Worm (Caenorhabditis elegans) whole organism, L4 larva: Measurements from ENCODE around the gene T21B10.4.

Source experiments
- D1046.2 ChIP-seq: fragments of 200-800 bp; sonication (Bioruptor generic); IDR thresholded peaks from 2 replicates; pipeline ENCODE4 v1.3.6; 2022; ENCODE audit warnings: missing genetic modification characterization, missing compliant biosample characterization
- F26F4.8 ChIP-seq: fragments of 200-800 bp; sonication (Bioruptor generic); conservative IDR thresholded peaks from 2 replicates; pipeline ENCODE4 v1.3.6; 2022; ENCODE audit warnings: missing genetic modification characterization, missing compliant biosample characterization
- T26A8.4 ChIP-seq: fragments of 200-800 bp; sonication (Bioruptor generic); IDR thresholded peaks from 2 replicates; pipeline ENCODE4 v1.3.6; 2022; ENCODE audit warnings: missing genetic modification characterization, missing compliant biosample characterization
- Y48G9A.11 ChIP-seq: fragments of 200-800 bp; sonication (Bioruptor generic); IDR thresholded peaks from 2 replicates; pipeline ENCODE4 v1.3.6; 2022; ENCODE audit warnings: missing genetic modification reagents, missing genetic modification characterization, missing compliant biosample characterization
- ZK337.2 ChIP-seq: fragments of 200-800 bp; sonication (Bioruptor generic); IDR thresholded peaks from 2 replicates; pipeline ENCODE4 v1.3.6; 2022; ENCODE audit warnings: missing genetic modification reagents, missing genetic modification characterization, missing compliant biosample characterization
- ZK546.5 ChIP-seq, 2 experiments: sonication (generic microtip); optimal IDR thresholded peaks; 2 replicates each; lab custom pipeline; 2017; ENCODE audit warnings: missing biosample characterization in 2 of 2, missing genetic modification characterization in 2 of 2
- aly-2 ChIP-seq: sonication (generic microtip); optimal IDR thresholded peaks from 2 replicates; lab custom pipeline; 2018; ENCODE audit warnings: missing biosample characterization, missing genetic modification characterization
- ama-1 ChIP-seq: fragments of 150-350 bp; optimal IDR thresholded peaks from 2 replicates; lab custom pipeline; 2014; ENCODE audit warnings: inconsistent platforms, mixed read lengths
- ceh-28 ChIP-seq: fragments of 150-350 bp; optimal IDR thresholded peaks from 2 replicates; lab custom pipeline; 2014; ENCODE audit warnings: missing biosample characterization, missing genetic modification reagents, missing genetic modification characterization
- ceh-82 ChIP-seq: sonication (generic microtip); optimal IDR thresholded peaks from 2 replicates; lab custom pipeline; 2017; ENCODE audit warnings: missing biosample characterization, missing genetic modification characterization
- ces-1 ChIP-seq: fragments of 150-350 bp; sonication (generic microtip); optimal IDR thresholded peaks from 4 replicates; lab custom pipeline; 2014; ENCODE audit warnings: missing biosample characterization, missing genetic modification reagents, missing genetic modification characterization
- daf-16 ChIP-seq, 3 experiments: sonication (generic microtip); optimal IDR thresholded peaks; 2 replicates each; lab custom pipeline; 2016 to 2017; ENCODE audit warnings: missing genetic modification characterization in 3 of 3, missing genetic modification reagents in 3 of 3, mild to moderate bottlenecking in 2 of 3, missing compliant biosample characterization in 2 of 3, missing biosample characterization in 1 of 3, moderate library complexity in 1 of 3
- daf-8 ChIP-seq: fragments of 200-800 bp; sonication (Bioruptor generic); IDR thresholded peaks from 2 replicates; pipeline ENCODE4 v1.3.6; 2022; ENCODE audit warnings: missing genetic modification characterization, missing compliant biosample characterization
- dmd-6 ChIP-seq: fragments of 200-800 bp; sonication (Bioruptor generic); IDR thresholded peaks from 2 replicates; pipeline ENCODE4 v1.3.6; 2022; ENCODE audit warnings: missing genetic modification reagents, missing genetic modification characterization, missing compliant biosample characterization
- dpl-1 ChIP-seq: fragments of 150-350 bp; optimal IDR thresholded peaks from 2 replicates; lab custom pipeline; 2014; ENCODE audit warnings: missing biosample characterization, missing genetic modification reagents, missing genetic modification characterization
- egl-27 ChIP-seq: sonication (generic microtip); optimal IDR thresholded peaks from 3 replicates; lab custom pipeline; 2017; ENCODE audit warnings: missing biosample characterization, missing genetic modification reagents, missing genetic modification characterization
- egl-43 ChIP-seq: fragments of 200-800 bp; sonication (Bioruptor generic); IDR thresholded peaks from 2 replicates; pipeline ENCODE4 v1.3.6; 2022; ENCODE audit warnings: missing genetic modification reagents, missing genetic modification characterization, missing compliant biosample characterization
- gei-8 ChIP-seq: fragments of 200-800 bp; sonication (Bioruptor generic); optimal IDR thresholded peaks from 2 replicates; lab custom pipeline; 2018; ENCODE audit warnings: mild to moderate bottlenecking, missing genetic modification characterization, missing compliant biosample characterization
- hif-1 ChIP-seq, 2 experiments: sonication (generic microtip); optimal IDR thresholded peaks; 2 replicates each; lab custom pipeline; 2016 to 2017; ENCODE audit warnings: missing compliant biosample characterization in 2 of 2, missing genetic modification characterization in 2 of 2, missing genetic modification reagents in 2 of 2, missing genotype in 2 of 2, mild to moderate bottlenecking in 1 of 2
- hlh-11 ChIP-seq: fragments of 200-800 bp; sonication (Bioruptor generic); optimal IDR thresholded peaks from 2 replicates; lab custom pipeline; 2018; ENCODE audit warnings: mild to moderate bottlenecking, missing genetic modification characterization, missing compliant biosample characterization
- jun-1 ChIP-seq: fragments of 150-350 bp; optimal IDR thresholded peaks from 2 replicates; lab custom pipeline; 2014; ENCODE audit warnings: missing biosample characterization, missing genetic modification reagents, missing genetic modification characterization
- lin-13 ChIP-seq: fragments of 150-350 bp; optimal IDR thresholded peaks from 2 replicates; lab custom pipeline; 2014; ENCODE audit warnings: missing biosample characterization, missing genetic modification reagents, missing genetic modification characterization
- lin-15B ChIP-seq: fragments of 150-350 bp; sonication (generic microtip); optimal IDR thresholded peaks from 3 replicates; lab custom pipeline; 2014; ENCODE audit warnings: missing biosample characterization, missing genetic modification characterization
- lin-38 ChIP-seq: fragments of 200-800 bp; sonication (Bioruptor generic); IDR thresholded peaks from 2 replicates; pipeline ENCODE4 v1.3.6; 2022; ENCODE audit warnings: missing genetic modification reagents, missing genetic modification characterization, missing compliant biosample characterization
- lin-39 ChIP-seq: fragments of 150-350 bp; optimal IDR thresholded peaks from 2 replicates; lab custom pipeline; 2014; ENCODE audit warnings: missing biosample characterization, missing genetic modification reagents, missing genetic modification characterization
- lsy-2 ChIP-seq, 2 experiments: fragments of 150-350 bp in 1 of 2; sonication (generic microtip) in 1 of 2; optimal IDR thresholded peaks; 2 replicates each; lab custom pipeline; 2014 to 2017; ENCODE audit warnings: missing biosample characterization in 2 of 2, missing genetic modification characterization in 2 of 2
- mxl-3 ChIP-seq: fragments of 200-800 bp; sonication (Bioruptor generic); optimal IDR thresholded peaks from 2 replicates; lab custom pipeline; 2018; ENCODE audit warnings: mild to moderate bottlenecking, missing genetic modification characterization, missing compliant biosample characterization
- nhr-102 ChIP-seq: sonication (generic microtip); optimal IDR thresholded peaks from 2 replicates; lab custom pipeline; 2016; ENCODE audit warnings: mild to moderate bottlenecking, missing genetic modification characterization, moderate library complexity, missing compliant biosample characterization
- nhr-11 ChIP-seq: fragments of 150-350 bp; optimal IDR thresholded peaks from 2 replicates; lab custom pipeline; 2014; ENCODE audit warnings: missing biosample characterization, missing genetic modification characterization
- nhr-111 ChIP-seq: fragments of 200-800 bp; sonication (Bioruptor generic); optimal IDR thresholded peaks from 2 replicates; lab custom pipeline; 2018; ENCODE audit warnings: mild to moderate bottlenecking, missing genetic modification characterization, missing compliant biosample characterization
- nhr-25 ChIP-seq: sonication (generic microtip); optimal IDR thresholded peaks from 2 replicates; lab custom pipeline; 2017; ENCODE audit warnings: missing genetic modification characterization, mild to moderate bottlenecking, missing compliant biosample characterization, antibody characterized with exemption, moderate library complexity, borderline replicate concordance; ENCODE audit not compliant: insufficient read depth
- nhr-42 ChIP-seq: fragments of 200-800 bp; sonication (Bioruptor generic); IDR thresholded peaks from 2 replicates; pipeline ENCODE4 v1.3.6; 2022; ENCODE audit warnings: missing genetic modification characterization, missing compliant biosample characterization
- nhr-6 ChIP-seq: fragments of 150-350 bp; optimal IDR thresholded peaks from 2 replicates; lab custom pipeline; 2014; ENCODE audit warnings: missing biosample characterization, missing genetic modification characterization
- pqm-1 ChIP-seq: sonication (generic microtip); optimal IDR thresholded peaks from 2 replicates; lab custom pipeline; 2017; ENCODE audit warnings: missing biosample characterization, missing genetic modification characterization
- rbr-2 ChIP-seq: sonication (generic microtip); optimal IDR thresholded peaks from 2 replicates; lab custom pipeline; 2016; ENCODE audit warnings: missing genotype, missing genetic modification characterization, missing compliant biosample characterization
- skn-1 ChIP-seq: fragments of 150-350 bp; optimal IDR thresholded peaks from 2 replicates; lab custom pipeline; 2014; ENCODE audit warnings: missing biosample characterization, missing genetic modification characterization
- spr-3 ChIP-seq: fragments of 200-800 bp; sonication (Bioruptor generic); optimal IDR thresholded peaks from 2 replicates; lab custom pipeline; 2018; ENCODE audit warnings: mild to moderate bottlenecking, missing genetic modification characterization, missing compliant biosample characterization
- unc-130 ChIP-seq: sonication (generic microtip); optimal IDR thresholded peaks from 2 replicates; lab custom pipeline; 2016; ENCODE audit warnings: missing genetic modification reagents, missing genetic modification characterization, missing compliant biosample characterization
- vab-7 ChIP-seq: fragments of 200-800 bp; sonication (Bioruptor generic); IDR thresholded peaks from 2 replicates; pipeline ENCODE4 v1.3.6; 2022; ENCODE audit warnings: missing genetic modification reagents, missing genetic modification characterization, missing compliant biosample characterization
- zfp-2 ChIP-seq: sonication (generic microtip); optimal IDR thresholded peaks from 2 replicates; lab custom pipeline; 2016; ENCODE audit warnings: mild to moderate bottlenecking, missing genetic modification characterization, missing compliant biosample characterization

T21B10.4 gene

DNA sequence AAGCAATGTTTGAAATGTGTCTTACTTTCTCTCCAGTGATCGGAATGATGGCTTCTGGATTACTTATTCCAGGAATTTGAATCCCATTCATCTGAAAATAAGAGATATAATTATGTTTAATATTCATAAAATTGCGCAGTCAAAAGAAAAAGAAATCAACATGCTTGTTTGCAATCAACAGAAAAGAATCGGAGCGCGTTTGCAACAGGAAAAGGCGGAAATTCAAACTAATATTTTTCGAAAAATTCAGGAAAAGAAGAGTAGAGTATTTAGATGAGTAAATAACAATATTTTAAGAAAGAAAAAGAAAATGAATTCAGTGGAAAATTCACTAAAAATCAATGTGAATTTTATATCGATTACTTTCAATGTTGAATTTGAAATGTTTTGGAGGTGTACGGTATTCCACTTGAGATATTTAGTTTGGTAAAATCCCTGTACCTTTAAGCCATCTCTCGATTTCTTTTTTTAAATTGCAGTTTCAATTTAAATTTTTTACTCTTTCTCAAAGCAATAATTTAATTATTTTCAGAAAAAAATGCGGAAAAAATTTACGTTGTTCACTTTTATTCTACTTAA lies at the start of gene T21B10.4, which contains the start of gene set-17:
T21B10.4 (plus strand) TSS at position 533 of the 579 bp plus-strand sequence.
set-17 (minus strand) TSS at position 127 of the 579 bp plus-strand sequence.
- TF ChIP-seq nhr-6 (tag; lab: Kevin White, UChicago) = peak; percentile 18
- TF ChIP-seq dpl-1 (GFP tag; lab: Kevin White, UChicago) = peak; percentile 79
- no peak for TF ChIP-seq rbr-2 (tag; lab: Kevin White, UChicago)
- TF ChIP-seq lsy-2 (tag; optimal IDR thresholded peaks at IDR 0.05; lab: Kevin White, UChicago) = peak in 1 of 2 experiments; percentile 39
- no peak for TF ChIP-seq nhr-42
- no peak for TF ChIP-seq jun-1 (tag; lab: Kevin White, UChicago)
- no peak for TF ChIP-seq spr-3 (GFP tag; lab: Kevin White, UChicago)
- no peak for TF ChIP-seq daf-16 (GFP tag; optimal IDR thresholded peaks at IDR 0.05; lab: Kevin White, UChicago)
- peak; percentile 71 for TF ChIP-seq daf-16 (tag; optimal IDR thresholded peaks at IDR 0.05; lab: Kevin White, UChicago)
- no peak for TF ChIP-seq Y48G9A.11 (GFP tag; lab: Robert Waterston, UW)
- no peak for TF ChIP-seq ZK546.5 (tag; optimal IDR thresholded peaks at IDR 0.05; lab: Kevin White, UChicago)
- TF ChIP-seq lin-38 (GFP tag; lab: Robert Waterston, UW) = peak; percentile 58
- TF ChIP-seq, all 104 proteins: peak for 5

ce11 chrII:8891042-8891441 lies 49.7 kb upstream of the T21B10.4 start:
- no peak for TF ChIP-seq lin-13 (GFP tag; lab: Kevin White, UChicago)
- no peak for TF ChIP-seq lin-15B (tag; lab: Kevin White, UChicago)
- TF ChIP-seq F26F4.8 (GFP tag; lab: Robert Waterston, UW) = no peak
- no peak for TF ChIP-seq vab-7 (GFP tag; lab: Robert Waterston, UW)
- peak in 1 of 2 experiments; percentile 52 for TF ChIP-seq lsy-2 (tag; optimal IDR thresholded peaks at IDR 0.05; lab: Kevin White, UChicago)
- peak; percentile 17 for TF ChIP-seq dpl-1 (GFP tag; lab: Kevin White, UChicago)
- TF ChIP-seq, all 104 proteins: peak for 2

- peak; percentile 34 for TF ChIP-seq hlh-11 (tag; lab: Kevin White, UChicago)
- TF ChIP-seq egl-27 (tag; lab: Kevin White, UChicago) = no peak
- no peak for TF ChIP-seq ama-1 (lab: Kevin White, UChicago)
- TF ChIP-seq lin-39 = no peak
- no peak for TF ChIP-seq nhr-25 (tag; lab: Kevin White, UChicago)
- no peak for TF ChIP-seq gei-8 (GFP tag; lab: Kevin White, UChicago)
- peak; percentile 24; the same call in 1 of the 2 replicates for TF ChIP-seq dmd-6
- TF ChIP-seq daf-16 (GFP tag; optimal IDR thresholded peaks at IDR 0.05; lab: Kevin White, UChicago) = no peak
- TF ChIP-seq daf-16 (tag; optimal IDR thresholded peaks at IDR 0.05; lab: Kevin White, UChicago) = peak; percentile 17
- no peak for TF ChIP-seq skn-1 (tag; lab: Kevin White, UChicago)
- TF ChIP-seq hif-1 (tag; optimal IDR thresholded peaks at IDR 0.05; lab: Kevin White, UChicago) = no peak
- peak; percentile 8 for TF ChIP-seq mxl-3 (GFP tag; lab: Kevin White, UChicago)
- no peak for TF ChIP-seq unc-130
- no peak for TF ChIP-seq ceh-82
- no peak for TF ChIP-seq daf-8 (GFP tag; lab: Robert Waterston, UW)
- TF ChIP-seq ZK546.5 (tag; optimal IDR thresholded peaks at IDR 0.05; lab: Kevin White, UChicago) = no peak
- TF ChIP-seq nhr-11 (tag; lab: Kevin White, UChicago) = no peak
- no peak for TF ChIP-seq pqm-1 (tag; lab: Kevin White, UChicago)
- no peak for TF ChIP-seq aly-2 (tag; lab: Kevin White, UChicago)
- TF ChIP-seq, all 104 proteins: peak for 4
Measured at ce11 chrII:8891606-8892005, 49.1 kb upstream of the T21B10.4 start.

DNA sequence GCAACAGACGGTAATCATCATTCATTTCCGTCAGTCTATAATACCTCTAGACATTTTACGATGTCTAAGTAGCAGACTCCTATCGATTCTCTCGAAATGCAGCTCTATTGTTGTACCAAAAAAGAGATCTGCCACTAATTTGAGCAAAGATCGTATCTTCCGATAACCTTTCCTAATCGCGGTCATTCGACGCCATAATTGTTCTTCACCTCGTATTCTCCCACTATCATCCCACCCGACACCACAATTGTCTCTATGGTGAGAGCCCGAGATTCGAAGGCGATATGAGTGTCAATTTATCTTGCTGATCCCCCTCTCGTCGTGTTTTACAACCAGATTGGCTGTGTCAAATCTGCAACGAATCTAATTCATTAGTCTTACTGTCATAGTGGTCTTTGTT lies 45.3 kb upstream of the T21B10.4 start:
- TF ChIP-seq egl-43 (GFP tag; lab: Robert Waterston, UW) (no peak), D1046.2 (GFP tag; lab: Robert Waterston, UW) (no peak), ces-1 (GFP tag; lab: Kevin White, UChicago) (no peak), ceh-28 (tag; lab: Kevin White, UChicago) (no peak), lin-15B (tag; lab: Kevin White, UChicago) (no peak), dmd-6 (no peak), nhr-111 (GFP tag; lab: Kevin White, UChicago) (no peak), ZK337.2 (GFP tag; lab: Robert Waterston, UW) (no peak), ama-1 (lab: Kevin White, UChicago) (no peak), skn-1 (tag; lab: Kevin White, UChicago) (no peak), vab-7 (GFP tag; lab: Robert Waterston, UW) (no peak), zfp-2 (no peak), nhr-102 (tag; lab: Kevin White, UChicago) (no peak), unc-130 (no peak), lin-38 (GFP tag; lab: Robert Waterston, UW) (no peak), T26A8.4 (GFP tag; lab: Robert Waterston, UW) (no peak)
- TF ChIP-seq, all 104 proteins: peak for 0
